Fruit fly (Drosophila melanogaster): ENCODE results near the gene CG7720.

Gene CG7720

DNA sequence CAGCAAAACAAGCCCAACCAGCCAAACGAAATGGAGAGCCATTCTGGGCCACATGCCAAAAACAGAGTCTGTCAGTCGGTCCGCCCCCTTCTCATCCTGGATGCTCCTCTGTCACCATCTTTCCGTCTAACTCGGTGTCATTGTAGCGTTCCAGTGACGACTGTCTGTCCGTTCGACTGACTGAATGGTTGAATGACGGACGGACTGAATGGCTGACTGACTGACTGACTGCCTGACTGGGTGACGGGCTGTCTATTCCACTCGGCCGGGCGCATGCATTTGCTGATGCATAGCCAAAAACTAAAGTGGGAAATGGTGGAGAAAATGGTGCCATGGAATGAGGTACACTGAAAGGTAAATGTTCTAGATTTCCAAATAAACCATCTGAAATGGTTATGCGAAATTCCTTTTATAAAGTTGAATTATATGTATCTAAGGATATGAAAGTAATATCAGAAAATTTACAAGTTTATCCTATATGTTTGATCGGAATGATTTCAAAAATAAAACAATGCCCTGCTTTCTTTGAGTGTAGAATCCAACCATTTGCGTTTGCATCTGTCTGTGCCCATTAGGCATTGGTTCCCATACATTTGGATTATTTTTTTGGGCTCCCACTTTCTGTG is 9.4 kb upstream of the CG7720 start (continued):
- TF ChIP-seq dm (GFP tag; optimal IDR thresholded peaks at IDR 0.05), result no peak
- no peak for TF ChIP-seq CG10267 (tag; optimal IDR thresholded peaks at IDR 0.05)
- peak; percentile 3 for TF ChIP-seq CG12219 (GFP tag; optimal IDR thresholded peaks at IDR 0.05)
- no peak for TF ChIP-seq z (GFP tag; IDR thresholded peaks at IDR 0.05)
- TF ChIP-seq CG7839 (tag; optimal IDR thresholded peaks at IDR 0.05), result no peak
- TF ChIP-seq kni (GFP tag; optimal IDR thresholded peaks at IDR 0.05), result no peak
- no peak for TF ChIP-seq CG4730 (GFP tag; IDR thresholded peaks at IDR 0.05)
- no peak for TF ChIP-seq Mes4 (GFP tag; optimal IDR thresholded peaks at IDR 0.05)
- TF ChIP-seq fu2 (GFP tag; optimal IDR thresholded peaks at IDR 0.05), result no peak
- no peak for TF ChIP-seq CG7786 (GFP tag; optimal IDR thresholded peaks at IDR 0.05)
- TF ChIP-seq Sin3A (optimal IDR thresholded peaks at IDR 0.05), result no peak
- no peak for TF ChIP-seq CG2875 (GFP tag; optimal IDR thresholded peaks at IDR 0.05)
- TF ChIP-seq unpg (GFP tag; optimal IDR thresholded peaks at IDR 0.05), result no peak
- TF ChIP-seq Dp (GFP tag; optimal IDR thresholded peaks at IDR 0.05), result no peak
- TF ChIP-seq hkb (optimal IDR thresholded peaks at IDR 0.05), result no peak
- TF ChIP-seq hkb (GFP tag; IDR thresholded peaks at IDR 0.05), result no peak
- TF ChIP-seq CG31441 (GFP tag; IDR thresholded peaks at IDR 0.05), result peak; percentile 53
- no peak for TF ChIP-seq CG4854 (GFP tag; optimal IDR thresholded peaks at IDR 0.05)
- no peak for TF ChIP-seq HHEX (GFP tag; optimal IDR thresholded peaks at IDR 0.05)
- TF ChIP-seq Oli (tag; optimal IDR thresholded peaks at IDR 0.05), result peak; percentile 32
- TF ChIP-seq CG16863 (GFP tag; optimal IDR thresholded peaks at IDR 0.05), result no peak
- peak; percentile 2 for TF ChIP-seq CG4820 (GFP tag; optimal IDR thresholded peaks at IDR 0.05)
- TF ChIP-seq CG32767 (GFP tag; IDR thresholded peaks at IDR 0.05), result no peak
- TF ChIP-seq org-1 (GFP tag; optimal IDR thresholded peaks at IDR 0.05), result no peak
- no peak for TF ChIP-seq cad (GFP tag; optimal IDR thresholded peaks at IDR 0.05)
- TF ChIP-seq CG18619 (GFP tag; optimal IDR thresholded peaks at IDR 0.05), result no peak
- no peak for TF ChIP-seq CG17912 (GFP tag; optimal IDR thresholded peaks at IDR 0.05)
- peak; percentile 21; the same call in 1 of the 2 replicates for TF ChIP-seq Drgx (GFP tag; IDR thresholded peaks at IDR 0.05)
- TF ChIP-seq crol (GFP tag; IDR thresholded peaks at IDR 0.05), result no peak
- no peak for TF ChIP-seq CG2202 (tag; optimal IDR thresholded peaks at IDR 0.05)
- TF ChIP-seq usp (GFP tag; optimal IDR thresholded peaks at IDR 0.05), result no peak
- no peak for TF ChIP-seq prd (optimal IDR thresholded peaks at IDR 0.05)
- TF ChIP-seq prd (GFP tag; IDR thresholded peaks at IDR 0.05), result peak; percentile 52; the same call in 1 of the 3 replicates
- TF ChIP-seq CG8290 (GFP tag; optimal IDR thresholded peaks at IDR 0.05), result no peak
- TF ChIP-seq CG8290 (tag; optimal IDR thresholded peaks at IDR 0.05), result no peak
- TF ChIP-seq slp2 (GFP tag; optimal IDR thresholded peaks at IDR 0.05), result no peak
- TF ChIP-seq CG14860 (GFP tag; IDR thresholded peaks at IDR 0.05; ENCODE audit: partially characterized antibody), result no peak
- TF ChIP-seq Elba2 (GFP tag; optimal IDR thresholded peaks at IDR 0.05), result no peak
- TF ChIP-seq nerfin-2 (GFP tag; IDR thresholded peaks at IDR 0.05; ENCODE audit: partially characterized antibody), result no peak
- no peak for TF ChIP-seq CG8359 (GFP tag; optimal IDR thresholded peaks at IDR 0.05; ENCODE audit: borderline replicate concordance)
- no peak for TF ChIP-seq stc (GFP tag; IDR thresholded peaks at IDR 0.05)
- no peak for TF ChIP-seq Trl (optimal IDR thresholded peaks at IDR 0.05)
- no peak for TF ChIP-seq Trl (GFP tag; optimal IDR thresholded peaks at IDR 0.05)
- TF ChIP-seq ci (GFP tag; IDR thresholded peaks at IDR 0.05), result peak; percentile 38; the same call in 1 of the 3 replicates
- no peak for TF ChIP-seq Hey (tag; optimal IDR thresholded peaks at IDR 0.05)
- TF ChIP-seq ac (GFP tag; optimal IDR thresholded peaks at IDR 0.05), result no peak
- TF ChIP-seq disco-r (GFP tag; optimal IDR thresholded peaks at IDR 0.05), result no peak
- TF ChIP-seq B-H1 (GFP tag; IDR thresholded peaks at IDR 0.05), result no peak
- TF ChIP-seq jing (GFP tag; optimal IDR thresholded peaks at IDR 0.05), result no peak
- TF ChIP-seq chn (GFP tag; optimal IDR thresholded peaks at IDR 0.05), result no peak
- TF ChIP-seq CG9215 (GFP tag; IDR thresholded peaks at IDR 0.05), result no peak
- TF ChIP-seq dimm (GFP tag; IDR thresholded peaks at IDR 0.05), result no peak
- no peak for TF ChIP-seq ash1 (GFP tag; optimal IDR thresholded peaks at IDR 0.05)

All from whole organism, embryonic.